Worm (Caenorhabditis elegans): ENCODE data around the gene lurp-3.

Gene lurp-3

ce11 chrV:13420640-13421039 is 34.9 kb upstream of the lurp-3 start, which contains the start of gene srv-8:
Gene srv-8 (minus strand): TSS chrV:13420740.
- no peak for TF ChIP-seq unc-3 (GFP tag; conservative IDR thresholded peaks at IDR 0.05)
- TF ChIP-seq unc-3 (tag; optimal IDR thresholded peaks at IDR 0.05), result no peak
- TF ChIP-seq ama-1 (optimal IDR thresholded peaks at IDR 0.05), result no peak
- TF ChIP-seq hlh-30 (tag; optimal IDR thresholded peaks at IDR 0.05; ENCODE audit: insufficient read depth), result no peak
- no peak for TF ChIP-seq che-1 (tag; optimal IDR thresholded peaks at IDR 0.05)

- TF ChIP-seq hlh-13 (GFP tag; optimal IDR thresholded peaks at IDR 0.05), result no peak
- no peak for TF ChIP-seq dmd-4 (tag; optimal IDR thresholded peaks at IDR 0.05; ENCODE audit: borderline replicate concordance)
- TF ChIP-seq nhr-11 (tag; optimal IDR thresholded peaks at IDR 0.05), result no peak
- TF ChIP-seq unc-86 (tag; optimal IDR thresholded peaks at IDR 0.05), result no peak
- TF ChIP-seq sox-2 (GFP tag; IDR thresholded peaks at IDR 0.05), result no peak
These were observed 33.9 kb upstream of the lurp-3 start for ce11 chrV:13421697-13422096.

- TF ChIP-seq ceh-19 (GFP tag; optimal IDR thresholded peaks at IDR 0.05) (no peak), pha-2 (tag; optimal IDR thresholded peaks at IDR 0.05) (no peak), ama-1 (optimal IDR thresholded peaks at IDR 0.05) (no peak), che-1 (tag; optimal IDR thresholded peaks at IDR 0.05) (no peak), dmd-4 (tag; optimal IDR thresholded peaks at IDR 0.05; ENCODE audit: borderline replicate concordance) (no peak), hlh-30 (tag; optimal IDR thresholded peaks at IDR 0.05; ENCODE audit: insufficient read depth) (no peak), ref-2 (tag; optimal IDR thresholded peaks at IDR 0.05) (no peak), elt-2 (tag; optimal IDR thresholded peaks at IDR 0.05) (no peak), pat-9 (tag; optimal IDR thresholded peaks at IDR 0.05) (no peak)
These were observed 32.5 kb upstream of the lurp-3 start, which contains the start of gene srv-9 for ce11 chrV:13423045-13423444. Gene srv-9 (minus strand): TSS chrV:13423145.

ce11 chrV:13423608-13424007 is 31.9 kb upstream of the lurp-3 start, which contains the start of gene srv-10:
Gene srv-10 (plus strand): TSS chrV:13423908.
- TF ChIP-seq npax-4 (tag; optimal IDR thresholded peaks at IDR 0.05), result no peak
- no peak for TF ChIP-seq ceh-18 (tag; optimal IDR thresholded peaks at IDR 0.05)
- TF ChIP-seq dmd-4 (tag; optimal IDR thresholded peaks at IDR 0.05; ENCODE audit: borderline replicate concordance), result no peak
- no peak for TF ChIP-seq pag-3 (tag; optimal IDR thresholded peaks at IDR 0.05; ENCODE audit: borderline replicate concordance)
- no peak for TF ChIP-seq gmeb-2 (tag; optimal IDR thresholded peaks at IDR 0.05)

- TF ChIP-seq fkh-6 (tag; optimal IDR thresholded peaks at IDR 0.05), result no peak
- no peak for TF ChIP-seq syd-9 (tag; optimal IDR thresholded peaks at IDR 0.05)
- no peak for TF ChIP-seq ceh-24 (tag; optimal IDR thresholded peaks at IDR 0.05)
- no peak for TF ChIP-seq lim-6 (tag; optimal IDR thresholded peaks at IDR 0.05)
- no peak for TF ChIP-seq K09A11.1 (tag; optimal IDR thresholded peaks at IDR 0.05; ENCODE audit: insufficient read depth)
- no peak for TF ChIP-seq sox-4 (tag; optimal IDR thresholded peaks at IDR 0.05)
- no peak for TF ChIP-seq ceh-2 (tag; optimal IDR thresholded peaks at IDR 0.05)
- TF ChIP-seq unc-55 (GFP tag; optimal IDR thresholded peaks at IDR 0.05), result no peak
- TF ChIP-seq pag-3 (tag; optimal IDR thresholded peaks at IDR 0.05; ENCODE audit: borderline replicate concordance), result no peak
- TF ChIP-seq ceh-34 (tag; optimal IDR thresholded peaks at IDR 0.05), result no peak
- no peak for TF ChIP-seq ets-4 (tag; optimal IDR thresholded peaks at IDR 0.05)
- TF ChIP-seq pha-4 (tag; optimal IDR thresholded peaks at IDR 0.05), result no peak
- no peak for TF ChIP-seq nhr-11 (tag; optimal IDR thresholded peaks at IDR 0.05)
- no peak for TF ChIP-seq sdc-2 (tag; optimal IDR thresholded peaks at IDR 0.05)
- no peak for TF ChIP-seq che-1 (tag; optimal IDR thresholded peaks at IDR 0.05)
- no peak for TF ChIP-seq nfya-1 (tag; optimal IDR thresholded peaks at IDR 0.05)
These were observed 28.8 kb upstream of the lurp-3 start, which contains the start of gene srd-18 for ce11 chrV:13426764-13427163. Gene srd-18 (minus strand): TSS chrV:13426864.

- TF ChIP-seq ceh-2 (tag; optimal IDR thresholded peaks at IDR 0.05), result no peak
- TF ChIP-seq syd-9 (tag; optimal IDR thresholded peaks at IDR 0.05), result no peak
- no peak for TF ChIP-seq ceh-34 (tag; optimal IDR thresholded peaks at IDR 0.05)
- no peak for TF ChIP-seq F13H6.1 (tag; optimal IDR thresholded peaks at IDR 0.05)
- TF ChIP-seq ceh-45 (GFP tag; IDR thresholded peaks at IDR 0.05), result no peak
- no peak for TF ChIP-seq ama-1 (optimal IDR thresholded peaks at IDR 0.05)
- no peak for TF ChIP-seq hlh-8 (tag; optimal IDR thresholded peaks at IDR 0.05)
These were observed 28.2 kb upstream of the lurp-3 start for ce11 chrV:13427378-13427777.
